Fruit fly (Drosophila melanogaster) whole organism, wandering third instar larva: Measurements from ENCODE around the gene CG6931.
A peak's percentile ranks its signal among the peaks of the same experiment; 100 is the strongest.

Source experiments
- Abd-B ChIP-seq: fragments of >200 bp; optimal IDR thresholded peaks from 2 replicates; lab custom pipeline; 2017; ENCODE audit warnings: missing biosample characterization, missing genetic modification characterization
- CG32264 ChIP-seq: fragments of 200-800 bp; sonication (Bioruptor generic); optimal IDR thresholded peaks from 2 replicates; lab custom pipeline; 2016; ENCODE audit warnings: missing biosample characterization, missing genetic modification characterization
- CrebA ChIP-seq: fragments of 200-800 bp; sonication (Bioruptor generic); optimal IDR thresholded peaks from 2 replicates; lab custom pipeline; 2016; ENCODE audit warnings: missing biosample characterization, mild to moderate bottlenecking, missing genetic modification characterization, borderline replicate concordance
- Dfd ChIP-seq: fragments of >200 bp; optimal IDR thresholded peaks from 2 replicates; lab custom pipeline; 2017; ENCODE audit warnings: missing biosample characterization, missing genetic modification characterization
- Dif ChIP-seq: fragments of 200-275, 200-300 bp; sonication (Bioruptor generic); optimal IDR thresholded peaks from 2 replicates; lab custom pipeline; 2018; ENCODE audit warnings: missing biosample characterization, missing genetic modification characterization; ENCODE audit not compliant: partially characterized antibody
- GATAd ChIP-seq: sonication (Bioruptor generic); optimal IDR thresholded peaks from 2 replicates; lab custom pipeline; 2016; ENCODE audit warnings: missing biosample characterization, missing genetic modification characterization
- HLH106 ChIP-seq: fragments of 200-800 bp; optimal IDR thresholded peaks from 3 replicates; lab custom pipeline; 2019; ENCODE audit warnings: missing biosample characterization, mild to moderate bottlenecking, missing genetic modification characterization, moderate library complexity
- Hnf4 ChIP-seq: fragments of 200-800 bp; sonication (Bioruptor generic); optimal IDR thresholded peaks from 2 replicates; lab custom pipeline; 2016; ENCODE audit warnings: missing biosample characterization, mild to moderate bottlenecking, missing genetic modification characterization
- Hr78 ChIP-seq: fragments of >200 bp; optimal IDR thresholded peaks from 2 replicates; lab custom pipeline; 2017; ENCODE audit warnings: missing biosample characterization, missing genetic modification characterization
- Hr83 ChIP-seq: fragments of 200-300 bp; sonication (Bioruptor generic); optimal IDR thresholded peaks from 2 replicates; lab custom pipeline; 2016; ENCODE audit warnings: missing biosample characterization, mild to moderate bottlenecking, missing genetic modification characterization, moderate library complexity; ENCODE audit not compliant: poor library complexity, severe bottlenecking
- Jra ChIP-seq: sonication (Bioruptor generic); optimal IDR thresholded peaks from 2 replicates; lab custom pipeline; 2016; ENCODE audit warnings: missing biosample characterization, missing genetic modification characterization
- Mio ChIP-seq: sonication (Bioruptor generic); optimal IDR thresholded peaks from 2 replicates; lab custom pipeline; 2016; ENCODE audit warnings: missing biosample characterization, missing genetic modification characterization
- Myc ChIP-seq: fragments of >200 bp; optimal IDR thresholded peaks from 2 replicates; lab custom pipeline; 2017
- N ChIP-seq: fragments of >200 bp; optimal IDR thresholded peaks from 2 replicates; lab custom pipeline; 2018; ENCODE audit warnings: missing biosample characterization, missing external identifiers, missing genetic modification characterization
- OdsH ChIP-seq: fragments of 200-800 bp; sonication (Bioruptor generic); optimal IDR thresholded peaks from 2 replicates; lab custom pipeline; 2016; ENCODE audit warnings: missing biosample characterization, mild to moderate bottlenecking, missing genetic modification characterization
- Rel ChIP-seq, 2 experiments: fragments of 200-800 bp; sonication (Bioruptor generic) in 1 of 2; optimal IDR thresholded peaks; 2 replicates in 1 of 2; 3 replicates in 1 of 2; lab custom pipeline; 2016 to 2019; ENCODE audit warnings: mild to moderate bottlenecking in 2 of 2, missing biosample characterization in 2 of 2, missing genetic modification characterization in 2 of 2, moderate library complexity in 1 of 2
- Sp1 ChIP-seq: fragments of 200-800 bp; sonication (Bioruptor generic); optimal IDR thresholded peaks from 3 replicates; lab custom pipeline; 2019; ENCODE audit warnings: missing biosample characterization, mild to moderate bottlenecking, missing genetic modification characterization, moderate library complexity
- Vsx2 ChIP-seq: fragments of 200-300, 225-300 bp; sonication (Bioruptor generic); optimal IDR thresholded peaks from 2 replicates; lab custom pipeline; 2018; ENCODE audit warnings: missing biosample characterization, missing genetic modification characterization; ENCODE audit not compliant: partially characterized antibody
- br ChIP-seq: fragments of 200-800 bp; sonication (Bioruptor generic); optimal IDR thresholded peaks from 2 replicates; lab custom pipeline; 2016; ENCODE audit warnings: missing biosample characterization, missing genetic modification characterization
- brk ChIP-seq: fragments of 200-800 bp; sonication (Bioruptor generic); optimal IDR thresholded peaks from 2 replicates; lab custom pipeline; 2016; ENCODE audit warnings: missing biosample characterization, mild to moderate bottlenecking, missing genetic modification characterization
- dl ChIP-seq, 2 experiments: fragments of 175-275, 200-275 bp in 1 of 2; fragments of 200-275 bp in 1 of 2; sonication (Bioruptor generic); optimal IDR thresholded peaks; lab custom pipeline; 2018; ENCODE audit warnings: mild to moderate bottlenecking in 2 of 2, missing biosample characterization in 2 of 2, missing genetic modification characterization in 2 of 2, moderate library complexity in 2 of 2; ENCODE audit not compliant: partially characterized antibody in 2 of 2, insufficient read depth in 1 of 2
- dmrt93B ChIP-seq: fragments of 200-800 bp; sonication (Bioruptor generic); optimal IDR thresholded peaks from 2 replicates; lab custom pipeline; 2018; ENCODE audit warnings: missing biosample characterization, mild to moderate bottlenecking, missing genetic modification characterization
- dsf ChIP-seq: sonication (Bioruptor generic); optimal IDR thresholded peaks from 2 replicates; lab custom pipeline; 2016; ENCODE audit warnings: missing biosample characterization, missing genetic modification characterization, borderline replicate concordance
- ey ChIP-seq: fragments of 200-800 bp; sonication (Bioruptor generic); optimal IDR thresholded peaks from 2 replicates; lab custom pipeline; 2016; ENCODE audit warnings: missing biosample characterization, missing genetic modification characterization
- foxo ChIP-seq, 2 experiments: fragments of 200-800 bp; sonication (Bioruptor generic); optimal IDR thresholded peaks; 2 replicates in 1 of 2; 3 replicates in 1 of 2; lab custom pipeline; 2016 to 2017; ENCODE audit warnings: missing biosample characterization in 2 of 2, missing genetic modification characterization in 2 of 2
- fru ChIP-seq: fragments of 200-800 bp; sonication (Bioruptor generic); optimal IDR thresholded peaks from 3 replicates; lab custom pipeline; 2016; ENCODE audit warnings: missing biosample characterization, mild to moderate bottlenecking, missing genetic modification characterization
- h ChIP-seq: fragments of 200-800 bp; sonication (Bioruptor generic); optimal IDR thresholded peaks from 3 replicates; lab custom pipeline; 2016; ENCODE audit warnings: missing biosample characterization, mild to moderate bottlenecking, missing genetic modification characterization
- jim ChIP-seq: fragments of 175-275, 200-325 bp; sonication (Bioruptor generic); optimal IDR thresholded peaks from 2 replicates; lab custom pipeline; 2016; ENCODE audit warnings: missing biosample characterization, mild to moderate bottlenecking, missing genetic modification characterization
- lola ChIP-seq: fragments of >200 bp; optimal IDR thresholded peaks from 2 replicates; lab custom pipeline; 2017; ENCODE audit warnings: missing biosample characterization, missing genetic modification characterization
- pan ChIP-seq: fragments of >200 bp; optimal IDR thresholded peaks from 2 replicates; lab custom pipeline; 2017
- psq ChIP-seq: fragments of 200-800 bp; sonication (Bioruptor generic); optimal IDR thresholded peaks from 3 replicates; lab custom pipeline; 2017; ENCODE audit warnings: missing biosample characterization, mild to moderate bottlenecking, missing genetic modification characterization, moderate library complexity
- rgr ChIP-seq: fragments of 200-800 bp; sonication (Bioruptor generic); optimal IDR thresholded peaks from 3 replicates; lab custom pipeline; 2016; ENCODE audit warnings: missing biosample characterization, mild to moderate bottlenecking, missing genetic modification characterization
- sage ChIP-seq: fragments of 200-800 bp; sonication (Bioruptor generic); optimal IDR thresholded peaks from 2 replicates; lab custom pipeline; 2016; ENCODE audit warnings: missing biosample characterization, mild to moderate bottlenecking, missing genetic modification characterization
- sv ChIP-seq: fragments of 200-800 bp; sonication (Bioruptor generic); optimal IDR thresholded peaks from 3 replicates; lab custom pipeline; 2016; ENCODE audit warnings: missing biosample characterization, missing genetic modification characterization
- tai ChIP-seq: sonication (Bioruptor generic); optimal IDR thresholded peaks from 2 replicates; lab custom pipeline; 2016; ENCODE audit warnings: missing biosample characterization, missing genetic modification characterization
- usp ChIP-seq: fragments of >200 bp; optimal IDR thresholded peaks from 2 replicates; lab custom pipeline; 2017; ENCODE audit warnings: missing biosample characterization, missing genetic modification characterization
- woc ChIP-seq: sonication (Bioruptor generic); optimal IDR thresholded peaks from 2 replicates; lab custom pipeline; 2016; ENCODE audit warnings: missing biosample characterization, mild to moderate bottlenecking, missing genetic modification characterization

Gene CG6931

DNA sequence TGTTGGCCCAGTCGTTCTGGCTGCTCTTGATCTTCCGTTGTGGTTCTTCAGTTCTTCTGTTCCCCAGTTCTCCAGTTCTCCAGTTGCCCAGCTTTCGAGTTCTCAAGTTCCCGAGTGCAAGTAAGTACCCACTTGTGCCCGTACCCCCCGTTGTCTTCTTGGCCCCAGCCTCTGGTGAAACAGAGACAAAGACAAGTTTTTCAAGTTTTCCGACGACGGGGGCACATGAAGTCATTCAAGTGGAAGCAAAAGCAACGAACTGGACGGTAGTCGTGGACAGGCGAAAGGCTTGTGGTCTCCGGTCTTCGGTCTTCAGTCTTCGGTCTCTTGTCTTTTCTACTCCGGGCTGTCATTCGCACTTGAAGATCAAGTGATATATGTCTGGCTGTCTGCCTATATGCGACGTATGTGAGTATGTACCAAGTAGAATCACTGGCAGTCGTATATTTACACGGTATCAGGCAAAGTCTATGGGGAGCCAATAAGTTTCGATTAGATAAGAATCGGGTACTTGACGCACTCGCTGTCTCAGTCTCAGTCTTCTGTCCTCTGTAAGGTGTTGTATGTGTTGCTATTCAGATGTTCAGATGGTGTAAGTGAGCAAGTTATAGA lies 49.9 kb downstream of the CG6931 start:
- TF ChIP-seq fru = peak; percentile 24
- TF ChIP-seq usp (GFP tag; lab: Kevin White, UChicago) = no peak
- no peak for TF ChIP-seq CG32264 (GFP tag; lab: Kevin White, UChicago)
- no peak for TF ChIP-seq br (GFP tag; lab: Kevin White, UChicago)
- no peak for TF ChIP-seq Jra (GFP tag; lab: Kevin White, UChicago)
- TF ChIP-seq Dif (GFP tag; lab: Kevin White, UChicago) = peak; percentile 73
- TF ChIP-seq Abd-B (GFP tag; lab: Kevin White, UChicago) = no peak
- no peak for TF ChIP-seq Sp1 (GFP tag; lab: Kevin White, UChicago)
- no peak for TF ChIP-seq lola (GFP tag; lab: Kevin White, UChicago)
- TF ChIP-seq tai = no peak
- no peak for TF ChIP-seq sage (GFP tag; lab: Kevin White, UChicago)
- TF ChIP-seq woc = no peak
- no peak for TF ChIP-seq CrebA (GFP tag; lab: Kevin White, UChicago)
- peak; percentile 11 for TF ChIP-seq Hr83
- no peak for TF ChIP-seq HLH106 (tag; lab: Kevin White, UChicago)
- peak; percentile 64 for TF ChIP-seq psq (GFP tag; lab: Kevin White, UChicago)
- no peak for TF ChIP-seq pan
- no peak for TF ChIP-seq jim
- TF ChIP-seq N = no peak
- no peak for TF ChIP-seq dmrt93B (GFP tag; lab: Kevin White, UChicago)
- no peak for TF ChIP-seq foxo (GFP tag; optimal IDR thresholded peaks at IDR 0.05; lab: Kevin White, UChicago)
- TF ChIP-seq dsf (GFP tag; lab: Kevin White, UChicago) = no peak
- no peak for TF ChIP-seq sv (GFP tag; lab: Kevin White, UChicago)
- peak; percentile 5 for TF ChIP-seq h (GFP tag; lab: Kevin White, UChicago)
- no peak for TF ChIP-seq Myc (lab: Kevin White, UChicago)
- no peak for TF ChIP-seq brk
- peak; percentile 26 for TF ChIP-seq ey
- no peak for TF ChIP-seq OdsH (GFP tag; lab: Kevin White, UChicago)
- no peak for TF ChIP-seq dl (GFP tag; optimal IDR thresholded peaks at IDR 0.05; lab: Kevin White, UChicago; ENCODE audit: insufficient read depth in 1 of 2, partially characterized antibody in 2 of 2)
- TF ChIP-seq Hr78 (GFP tag; lab: Kevin White, UChicago) = no peak
- TF ChIP-seq Dfd (GFP tag; lab: Kevin White, UChicago) = no peak
- TF ChIP-seq Vsx2 (GFP tag; lab: Kevin White, UChicago) = peak; percentile 77
- TF ChIP-seq GATAd (GFP tag; lab: Kevin White, UChicago) = no peak
- TF ChIP-seq Hnf4 (GFP tag; lab: Kevin White, UChicago) = no peak
- TF ChIP-seq Mio (GFP tag; lab: Kevin White, UChicago) = no peak
- no peak for TF ChIP-seq rgr (GFP tag; lab: Kevin White, UChicago)
- no peak for TF ChIP-seq Rel (GFP tag; optimal IDR thresholded peaks at IDR 0.05; lab: Kevin White, UChicago)
- no peak for TF ChIP-seq Rel (tag; optimal IDR thresholded peaks at IDR 0.05; lab: Kevin White, UChicago)
